Fruit fly (Drosophila melanogaster) whole organism, adult: ENCODE data around the gene lsn.

Experiments used
- CG11617 ChIP-seq: fragments of 200-800 bp; sonication (Bioruptor generic); optimal IDR thresholded peaks from 2 replicates; lab custom pipeline; 2017; ENCODE audit warnings: mild to moderate bottlenecking, missing biosample characterization, missing genetic modification reagents, missing genetic modification characterization
- CG12768 ChIP-seq: fragments of 200-800 bp; sonication (Bioruptor generic); optimal IDR thresholded peaks from 2 replicates; lab custom pipeline; 2017; ENCODE audit warnings: missing biosample characterization, missing genetic modification characterization, mild to moderate bottlenecking, moderate library complexity, missing genetic modification reagents
- CG14711 ChIP-seq: fragments of 200-800 bp; sonication (Bioruptor generic); optimal IDR thresholded peaks from 2 replicates; lab custom pipeline; 2018; ENCODE audit warnings: missing biosample characterization, mild to moderate bottlenecking, missing genetic modification characterization, moderate library complexity
- CG1620 ChIP-seq: fragments of 200-800 bp; sonication (Bioruptor generic); optimal IDR thresholded peaks from 2 replicates; lab custom pipeline; 2016; ENCODE audit warnings: missing biosample characterization, missing genetic modification characterization
- CG5204 ChIP-seq: fragments of 200-800 bp; sonication (Bioruptor generic); optimal IDR thresholded peaks from 2 replicates; lab custom pipeline; 2016; ENCODE audit warnings: missing biosample characterization, missing genetic modification characterization
- CG7101 ChIP-seq: fragments of 200-800 bp; sonication (Bioruptor generic); optimal IDR thresholded peaks from 2 replicates; lab custom pipeline; 2018; ENCODE audit warnings: missing biosample characterization, mild to moderate bottlenecking, missing genetic modification characterization, moderate library complexity
- Crg-1 ChIP-seq: fragments of 200-800 bp; sonication (Bioruptor generic); optimal IDR thresholded peaks from 2 replicates; lab custom pipeline; 2016; ENCODE audit warnings: missing biosample characterization, missing genetic modification characterization
- Hr96 ChIP-seq: fragments of 200-800 bp; sonication (Bioruptor generic); optimal IDR thresholded peaks from 2 replicates; lab custom pipeline; 2016; ENCODE audit warnings: missing biosample characterization, missing genetic modification characterization
- Mnt ChIP-seq: fragments of 200-800 bp; sonication (Bioruptor generic); optimal IDR thresholded peaks from 2 replicates; lab custom pipeline; 2016; ENCODE audit warnings: missing biosample characterization, mild to moderate bottlenecking, missing genetic modification characterization
- bab1 ChIP-seq: fragments of 200-800 bp; sonication (Bioruptor generic); optimal IDR thresholded peaks from 3 replicates; lab custom pipeline; 2019; ENCODE audit warnings: missing biosample characterization, mild to moderate bottlenecking, missing genetic modification characterization, moderate library complexity
- cic ChIP-seq: fragments of 200-800 bp; sonication (Bioruptor generic); optimal IDR thresholded peaks from 2 replicates; lab custom pipeline; 2017; ENCODE audit warnings: missing biosample characterization, mild to moderate bottlenecking, missing genetic modification characterization, moderate library complexity
- kay ChIP-seq: fragments of 200-800 bp; sonication (Bioruptor generic); peaks from one replicate; lab custom pipeline; 2016; ENCODE audit warnings: missing biosample characterization, missing genetic modification characterization, borderline replicate concordance
- ovo ChIP-seq: fragments of 200-800 bp; sonication (Bioruptor generic); optimal IDR thresholded peaks from 2 replicates; lab custom pipeline; 2016; ENCODE audit warnings: missing biosample characterization, missing genetic modification characterization
- tj ChIP-seq: fragments of 200-800 bp; sonication (Bioruptor generic); optimal IDR thresholded peaks from 3 replicates; lab custom pipeline; 2017; ENCODE audit warnings: missing biosample characterization, mild to moderate bottlenecking, missing genetic modification characterization, moderate library complexity

dm6 chr3R:21857509-21857908 lies 7.5 kb upstream of the lsn start:
- TF ChIP-seq CG14711 (tag; lab: Kevin White, UChicago) (no peak), CG1620 (GFP tag; lab: Kevin White, UChicago) (no peak), cic (GFP tag; lab: Kevin White, UChicago) (no peak), Crg-1 (GFP tag; lab: Kevin White, UChicago) (no peak), kay (GFP tag; lab: Kevin White, UChicago) (no peak), tj (GFP tag; lab: Kevin White, UChicago) (no peak), CG12768 (no peak), ovo (no peak), Mnt (GFP tag; lab: Kevin White, UChicago) (no peak), bab1 (GFP tag; lab: Kevin White, UChicago) (no peak), CG7101 (no peak), CG11617 (GFP tag; lab: Kevin White, UChicago) (no peak), CG5204 (no peak), Hr96 (GFP tag; lab: Kevin White, UChicago) (no peak)
